Worm (Caenorhabditis elegans): ENCODE results near the gene K08B4.7.
A peak's percentile ranks its signal among the peaks of the same experiment; 100 is the strongest.

K08B4.7 gene

DNA sequence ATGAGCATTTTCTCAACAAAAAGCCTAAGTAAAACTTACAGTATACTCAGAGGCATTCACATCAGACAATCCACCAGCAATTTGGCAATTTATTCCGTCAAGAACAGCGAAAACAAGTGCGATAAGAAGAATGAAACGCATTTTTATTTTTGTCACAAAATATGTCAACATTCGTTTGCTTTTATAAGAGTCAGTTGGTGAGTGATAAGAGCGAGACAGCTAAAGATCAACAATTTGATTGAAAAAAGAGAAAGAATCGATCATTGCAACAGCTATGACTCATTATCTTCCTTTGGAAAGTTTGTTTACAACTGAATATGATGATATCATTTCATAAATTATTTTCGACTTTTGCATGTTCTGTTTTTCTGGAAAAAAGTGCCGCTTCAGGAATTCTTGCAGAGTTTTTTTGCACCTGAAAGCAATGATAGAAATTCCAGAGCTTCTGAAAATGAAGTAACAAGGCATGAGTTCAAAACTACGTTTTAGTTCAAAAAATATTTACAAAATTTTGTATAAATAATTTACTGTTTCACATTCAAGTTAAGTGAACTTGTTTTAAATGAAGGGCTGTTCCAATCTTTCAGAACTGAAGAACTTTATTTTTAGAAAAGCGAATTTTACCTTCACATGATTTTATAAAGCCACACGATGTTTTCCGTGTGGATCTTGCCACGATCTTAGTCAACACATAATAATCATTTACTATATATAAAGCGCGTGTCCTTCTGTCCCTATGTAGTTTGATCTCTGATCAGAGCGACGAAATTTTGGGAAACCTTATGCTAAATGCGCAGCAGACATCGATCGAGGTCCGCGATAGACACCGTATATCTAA is 1.5 kb upstream of the K08B4.7 start, which contains the start of gene cpi-1:
Gene cpi-1 (minus strand): TSS at position 204 of the 838 bp plus-strand sequence.
- no peak for TF ChIP-seq W03F9.2 (tag; optimal IDR thresholded peaks at IDR 0.05)
- TF ChIP-seq him-1 (tag; optimal IDR thresholded peaks at IDR 0.05) = no peak
- TF ChIP-seq dao-5 (tag; optimal IDR thresholded peaks at IDR 0.05) = no peak

DNA sequence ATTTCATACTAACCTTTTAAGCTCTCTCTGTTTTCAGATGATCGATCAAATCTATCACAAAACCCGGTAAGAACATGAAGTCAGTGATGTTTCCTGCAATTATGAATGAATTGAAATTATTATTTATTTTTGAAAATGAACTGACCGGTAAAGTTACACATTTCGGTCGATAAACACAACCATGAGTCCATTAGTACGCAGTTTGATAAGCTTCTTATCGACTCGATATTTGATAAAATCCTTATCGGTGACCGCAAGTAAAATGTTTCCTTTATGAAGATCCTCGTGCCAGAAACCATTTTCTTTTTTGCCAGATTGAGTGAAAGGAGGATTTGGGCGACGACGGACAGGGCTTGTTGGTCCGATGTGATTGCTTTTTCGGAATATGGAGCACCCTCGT is 5.7 kb downstream of the K08B4.7 start:
- TF ChIP-seq W03F9.2 (tag; optimal IDR thresholded peaks at IDR 0.05) (no peak), dao-5 (tag; optimal IDR thresholded peaks at IDR 0.05) (no peak)

DNA sequence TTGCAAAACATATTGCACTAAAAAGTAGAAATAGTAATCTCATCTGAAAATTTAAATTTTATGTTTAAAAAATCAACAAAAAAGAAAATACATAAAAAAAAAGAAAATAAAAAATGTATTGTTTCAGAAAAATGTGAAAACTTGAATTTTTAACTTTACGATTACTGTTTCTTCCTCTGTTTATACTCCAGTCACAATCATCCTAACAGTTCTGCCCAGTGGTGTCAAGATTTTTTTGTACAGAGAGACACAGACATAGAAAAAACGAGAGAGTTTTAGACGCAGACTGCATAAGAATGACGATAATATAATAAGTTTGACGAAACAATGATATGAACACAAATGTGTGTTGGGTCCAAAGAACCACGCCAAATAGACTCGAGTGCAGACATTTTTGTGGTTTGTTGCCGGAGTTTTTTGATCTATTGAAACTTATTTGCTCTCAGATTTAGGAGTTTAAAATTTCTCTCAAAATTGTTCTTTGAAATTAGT is 8.6 kb downstream of the K08B4.7 start, which contains the start of gene ugt-20:
Gene ugt-20 (minus strand): TSS at position 51 of the 492 bp plus-strand sequence.
- TF ChIP-seq W03F9.2 (tag; optimal IDR thresholded peaks at IDR 0.05) (no peak), him-1 (tag; optimal IDR thresholded peaks at IDR 0.05) (no peak), dao-5 (tag; optimal IDR thresholded peaks at IDR 0.05) (no peak)

- TF ChIP-seq dao-5 (tag; optimal IDR thresholded peaks at IDR 0.05) = no peak
- TF ChIP-seq him-1 (tag; optimal IDR thresholded peaks at IDR 0.05) = no peak
- no peak for TF ChIP-seq W03F9.2 (tag; optimal IDR thresholded peaks at IDR 0.05)
Measured at ce11 chrIV:6079925-6080324, 12.3 kb downstream of the K08B4.7 start, which contains the start of gene ugt-19. TSS of gene ugt-19 (minus strand) at chrIV:6079952.

DNA sequence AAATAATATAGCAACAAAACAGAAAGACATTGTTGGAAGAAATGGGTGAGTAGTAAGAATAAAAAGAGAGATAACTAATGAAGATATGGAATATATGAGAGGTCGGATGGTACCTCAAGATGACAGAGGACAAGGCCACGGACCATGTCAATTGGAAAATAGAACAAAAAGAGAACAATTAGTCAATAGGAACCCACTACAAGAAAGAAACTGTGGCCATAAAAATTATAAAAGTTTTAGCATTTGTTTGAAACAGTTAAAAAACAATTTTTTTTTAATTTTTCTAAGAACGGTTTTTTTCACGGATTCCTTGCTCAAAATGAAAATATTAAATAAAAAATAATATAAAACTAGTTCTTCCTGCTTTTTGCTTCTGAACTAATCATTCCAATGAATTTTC is 16.1 kb downstream of the K08B4.7 start, which contains the start of gene cpg-20:
Gene cpg-20 (minus strand): TSS at position 101 of the 400 bp plus-strand sequence.
- TF ChIP-seq him-1 (tag; optimal IDR thresholded peaks at IDR 0.05) = no peak
- TF ChIP-seq dao-5 (tag; optimal IDR thresholded peaks at IDR 0.05) = no peak
- TF ChIP-seq W03F9.2 (tag; optimal IDR thresholded peaks at IDR 0.05) = no peak

- TF ChIP-seq dao-5 (tag; optimal IDR thresholded peaks at IDR 0.05) (no peak), him-1 (tag; optimal IDR thresholded peaks at IDR 0.05) (no peak), W03F9.2 (tag; optimal IDR thresholded peaks at IDR 0.05) (no peak)
Measured at ce11 chrIV:6071026-6071425, 21.2 kb downstream of the K08B4.7 start.

- TF ChIP-seq him-1 (tag; optimal IDR thresholded peaks at IDR 0.05) (no peak), W03F9.2 (tag; optimal IDR thresholded peaks at IDR 0.05) (no peak), dao-5 (tag; optimal IDR thresholded peaks at IDR 0.05) (no peak)
Measured at ce11 chrIV:6065186-6065585, 27.0 kb downstream of the K08B4.7 start.

DNA sequence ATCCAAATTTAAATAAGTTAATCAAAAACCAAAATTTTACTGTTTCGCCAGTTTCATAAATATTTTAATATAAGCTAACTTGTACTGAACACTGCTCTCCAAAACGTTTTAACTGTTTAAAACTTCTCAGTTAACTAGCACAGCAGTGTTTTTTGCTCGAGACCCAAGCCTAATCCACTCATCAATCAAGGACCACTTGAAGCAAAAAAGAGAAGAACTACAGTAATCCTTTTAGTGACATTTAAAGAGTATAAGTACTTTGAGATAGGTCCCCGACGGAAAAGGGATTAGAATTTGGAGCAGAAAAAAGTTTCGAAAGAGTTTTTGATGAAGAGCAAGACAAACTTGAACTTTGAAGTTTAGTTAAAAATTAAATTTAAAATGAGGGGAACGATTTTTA is 27.6 kb downstream of the K08B4.7 start:
- TF ChIP-seq him-1 (tag; optimal IDR thresholded peaks at IDR 0.05) = no peak
- no peak for TF ChIP-seq W03F9.2 (tag; optimal IDR thresholded peaks at IDR 0.05)
- no peak for TF ChIP-seq dao-5 (tag; optimal IDR thresholded peaks at IDR 0.05)

DNA sequence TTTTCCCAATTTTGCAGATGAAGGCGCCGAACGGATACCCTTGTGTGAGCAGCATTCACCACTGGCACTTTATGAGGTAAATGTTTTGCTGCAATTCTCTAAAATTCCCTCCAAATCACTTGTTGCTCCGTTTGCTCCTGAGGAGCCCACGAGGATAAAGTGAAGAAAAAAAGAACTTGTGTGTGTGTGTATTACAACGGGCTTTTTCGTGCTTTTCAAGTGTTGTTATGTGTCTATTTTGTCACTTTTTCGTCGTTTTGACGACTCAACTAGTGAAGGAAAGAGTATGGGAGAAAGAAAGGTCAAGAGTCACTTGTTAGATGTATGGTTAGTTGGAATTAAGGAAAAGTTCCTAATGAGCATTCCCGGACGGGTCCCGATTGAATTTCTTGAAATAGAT is 30.1 kb downstream of the K08B4.7 start:
- no peak for TF ChIP-seq him-1 (tag; optimal IDR thresholded peaks at IDR 0.05)
- TF ChIP-seq dao-5 (tag; optimal IDR thresholded peaks at IDR 0.05) = no peak
- TF ChIP-seq W03F9.2 (tag; optimal IDR thresholded peaks at IDR 0.05) = no peak

- TF ChIP-seq W03F9.2 (tag; optimal IDR thresholded peaks at IDR 0.05) = no peak
- peak; percentile 53 for TF ChIP-seq him-1 (tag; optimal IDR thresholded peaks at IDR 0.05)
Measured at ce11 chrIV:6060912-6061311, 31.3 kb downstream of the K08B4.7 start.

DNA sequence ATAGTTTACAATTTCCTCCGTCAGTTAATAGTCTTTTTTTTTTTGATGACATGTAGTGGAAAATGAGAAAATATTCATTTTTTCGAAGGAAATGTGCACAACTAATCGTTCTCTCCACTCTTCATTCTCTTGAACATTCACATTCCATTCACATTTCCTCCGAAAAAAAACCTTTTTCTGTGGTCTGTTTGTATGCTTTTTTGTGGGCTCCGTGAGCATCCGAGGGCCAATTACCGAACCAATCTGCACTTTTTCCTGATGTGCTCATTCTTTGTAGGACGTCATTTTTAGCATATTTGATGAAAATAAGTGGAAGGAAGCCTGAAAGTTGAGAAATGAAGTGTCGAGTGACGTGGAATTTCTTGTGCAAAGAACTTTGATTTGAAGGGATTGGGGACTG is 32.5 kb downstream of the K08B4.7 start:
- TF ChIP-seq dao-5 (tag; optimal IDR thresholded peaks at IDR 0.05) (no peak), W03F9.2 (tag; optimal IDR thresholded peaks at IDR 0.05) (no peak), him-1 (tag; optimal IDR thresholded peaks at IDR 0.05) (no peak)

- TF ChIP-seq dao-5 (tag; optimal IDR thresholded peaks at IDR 0.05) = no peak
- no peak for TF ChIP-seq him-1 (tag; optimal IDR thresholded peaks at IDR 0.05)
- TF ChIP-seq W03F9.2 (tag; optimal IDR thresholded peaks at IDR 0.05) = no peak
Measured at ce11 chrIV:6054833-6055232, 37.4 kb downstream of the K08B4.7 start.

DNA sequence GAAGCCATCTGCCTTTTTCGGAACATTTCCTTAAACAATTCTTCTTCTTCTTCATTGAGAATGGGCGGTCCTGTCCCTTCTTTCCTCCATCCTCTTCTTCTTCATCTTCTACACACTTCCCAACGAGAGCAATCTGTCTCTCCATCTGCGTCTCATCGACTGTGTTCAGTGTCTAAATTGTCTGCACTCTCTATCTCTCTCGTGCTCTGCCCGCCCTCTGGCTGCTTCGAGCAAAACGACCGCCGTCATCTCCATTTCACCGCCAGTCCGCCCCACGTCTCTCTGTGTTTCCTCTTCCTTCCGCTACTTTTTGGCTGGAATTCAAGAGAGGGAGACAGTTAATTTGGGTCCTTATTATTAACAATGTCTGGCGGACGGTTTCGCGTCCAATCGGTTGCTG is 38.8 kb downstream of the K08B4.7 start:
- TF ChIP-seq dao-5 (tag; optimal IDR thresholded peaks at IDR 0.05) (no peak), him-1 (tag; optimal IDR thresholded peaks at IDR 0.05) (no peak), W03F9.2 (tag; optimal IDR thresholded peaks at IDR 0.05) (no peak)

DNA sequence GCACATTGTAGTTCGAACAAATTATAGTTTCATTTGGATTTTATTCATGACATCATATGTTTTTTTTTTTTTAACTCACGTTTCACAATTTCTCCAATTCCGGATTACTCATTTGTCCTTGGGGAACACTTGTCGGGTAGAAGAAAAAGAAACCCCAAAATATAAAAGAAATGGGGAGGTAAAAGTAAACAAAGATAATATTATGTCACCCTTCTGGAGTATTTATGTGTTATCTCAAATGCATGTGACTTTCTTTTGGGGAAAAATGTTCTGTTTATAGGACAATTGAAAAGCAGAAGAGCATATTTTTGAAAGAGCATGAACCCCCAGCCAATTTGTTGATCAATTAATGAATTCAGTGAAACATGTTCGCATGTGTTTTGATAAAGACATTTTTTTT is 40.3 kb downstream of the K08B4.7 start:
- TF ChIP-seq dao-5 (tag; optimal IDR thresholded peaks at IDR 0.05) = no peak

DNA sequence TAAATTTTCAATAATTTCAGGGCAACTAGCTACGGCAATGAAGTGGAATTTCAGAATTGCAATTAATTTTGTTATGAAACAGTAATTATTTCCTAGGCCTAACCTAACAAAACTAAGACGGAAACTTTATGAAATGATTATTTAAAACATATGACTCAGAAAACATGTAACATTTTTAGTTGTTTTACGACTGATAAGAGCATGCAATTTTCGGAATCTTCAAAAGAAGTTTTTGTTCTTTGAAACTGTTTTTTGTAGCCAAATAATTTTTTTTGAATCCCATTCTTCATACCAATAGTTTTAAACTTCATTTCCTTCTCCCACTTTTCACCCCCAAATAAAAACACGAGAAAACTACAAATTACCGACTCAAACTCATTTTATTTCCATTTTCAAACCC is 43.2 kb downstream of the K08B4.7 start:
- TF ChIP-seq him-1 (tag; optimal IDR thresholded peaks at IDR 0.05) (no peak), dao-5 (tag; optimal IDR thresholded peaks at IDR 0.05) (no peak), W03F9.2 (tag; optimal IDR thresholded peaks at IDR 0.05) (no peak)
